Fruit fly (Drosophila melanogaster) whole organism, embryonic: Measurements from ENCODE around the gene Rab3-GEF.

Experiments used
- Bdp1 ChIP-seq: fragments of 200-800 bp; sonication (Bioruptor generic); optimal IDR thresholded peaks from 3 replicates; lab custom pipeline; 2016; ENCODE audit warnings: missing biosample characterization, missing genetic modification characterization
- CG10543 ChIP-seq: fragments of 200-800 bp; sonication (Bioruptor generic); optimal IDR thresholded peaks from 3 replicates; lab custom pipeline; 2017; ENCODE audit warnings: missing biosample characterization, mild to moderate bottlenecking, missing genetic modification characterization, moderate library complexity
- CG11398 ChIP-seq: fragments of 200-800 bp; sonication (Bioruptor generic); optimal IDR thresholded peaks from 2 replicates; lab custom pipeline; 2016; ENCODE audit warnings: missing biosample characterization, missing genetic modification characterization
- CG12071 ChIP-seq: fragments of 200-800 bp; sonication (Bioruptor generic); optimal IDR thresholded peaks from 3 replicates; lab custom pipeline; 2018; ENCODE audit warnings: missing biosample characterization, mild to moderate bottlenecking, missing genetic modification characterization
- CG12299 ChIP-seq: fragments of 200-800 bp; sonication (Bioruptor generic); optimal IDR thresholded peaks from 2 replicates; lab custom pipeline; 2018; ENCODE audit warnings: missing biosample characterization, mild to moderate bottlenecking, missing genetic modification characterization
- CG13894 ChIP-seq: fragments of 200-800 bp; sonication (Bioruptor generic); optimal IDR thresholded peaks from 3 replicates; lab custom pipeline; 2018; ENCODE audit warnings: missing biosample characterization, mild to moderate bottlenecking, missing genetic modification characterization, moderate library complexity
- CG15073 ChIP-seq: fragments of 200-800 bp; sonication (Bioruptor generic); optimal IDR thresholded peaks from 2 replicates; lab custom pipeline; 2016; ENCODE audit warnings: missing biosample characterization, missing genetic modification characterization
- CG15479 ChIP-seq: fragments of 200-800 bp; sonication (Bioruptor generic); optimal IDR thresholded peaks from 3 replicates; lab custom pipeline; 2019; ENCODE audit warnings: missing biosample characterization, mild to moderate bottlenecking, missing genetic modification characterization, moderate library complexity
- CG2199 ChIP-seq: fragments of 200-800 bp; sonication (Bioruptor generic); IDR thresholded peaks from 3 replicates; pipeline ENCODE4 v1.3.6; 2022; ENCODE audit warnings: missing biosample characterization, missing genetic modification characterization
- CG30431 ChIP-seq: fragments of 200-800 bp; sonication (Bioruptor generic); optimal IDR thresholded peaks from 2 replicates; lab custom pipeline; 2017; ENCODE audit warnings: missing biosample characterization, missing genetic modification characterization
- CG3163 ChIP-seq: fragments of 200-800 bp; sonication (Bioruptor generic); optimal IDR thresholded peaks from 3 replicates; lab custom pipeline; 2016; ENCODE audit warnings: missing biosample characterization, missing genetic modification characterization
- CG32532 ChIP-seq: fragments of 200-800 bp; sonication (Bioruptor generic); IDR thresholded peaks from 2 replicates; pipeline ENCODE4 v1.3.6; 2022; ENCODE audit warnings: missing biosample characterization, missing genetic modification characterization
- CG32767 ChIP-seq: fragments of 200-800 bp; sonication (Bioruptor generic); IDR thresholded peaks from 2 replicates; pipeline ENCODE4 v1.3.6; 2022; ENCODE audit warnings: missing biosample characterization, missing genetic modification characterization
- CG4282 ChIP-seq: fragments of 200-800 bp; sonication (Bioruptor generic); optimal IDR thresholded peaks from 2 replicates; lab custom pipeline; 2016; ENCODE audit warnings: missing biosample characterization, missing genetic modification characterization
- CG6791 ChIP-seq: fragments of 200-800 bp; sonication (Bioruptor generic); IDR thresholded peaks from 3 replicates; pipeline ENCODE4 v1.3.6; 2022; ENCODE audit warnings: missing biosample characterization, missing genetic modification characterization; ENCODE audit not compliant: partially characterized antibody
- CG7372 ChIP-seq: fragments of 200-800 bp; sonication (Bioruptor generic); IDR thresholded peaks from 2 replicates; pipeline ENCODE4 v1.3.6; 2022; ENCODE audit warnings: missing biosample characterization, missing genetic modification characterization
- CG8290 ChIP-seq, 3 experiments: fragments of 200-800 bp; sonication (Bioruptor generic); optimal IDR thresholded peaks; 2 replicates each; lab custom pipeline; 2016 to 2019; ENCODE audit warnings: missing biosample characterization in 3 of 3, missing genetic modification characterization in 3 of 3, mild to moderate bottlenecking in 2 of 3, moderate library complexity in 1 of 3
- CG8478 ChIP-seq: fragments of >200 bp; optimal IDR thresholded peaks from 2 replicates; lab custom pipeline; 2018
- CG8944 ChIP-seq: fragments of 200-800 bp; sonication (Bioruptor generic); optimal IDR thresholded peaks from 3 replicates; lab custom pipeline; 2016; ENCODE audit warnings: missing biosample characterization, missing genetic modification characterization
- CG9215 ChIP-seq: fragments of 200-800 bp; sonication (Bioruptor generic); IDR thresholded peaks from 2 replicates; pipeline ENCODE4 v1.3.6; 2022; ENCODE audit warnings: missing biosample characterization, missing genetic modification characterization
- D19B ChIP-seq: fragments of 200-800 bp; sonication (Bioruptor generic); optimal IDR thresholded peaks from 2 replicates; lab custom pipeline; 2017; ENCODE audit warnings: missing biosample characterization, mild to moderate bottlenecking, missing genetic modification characterization
- Dll ChIP-seq: fragments of 200-800 bp; sonication (Bioruptor generic); IDR thresholded peaks from 4 replicates; pipeline ENCODE4 v1.3.6; 2022; ENCODE audit warnings: missing biosample characterization, missing genetic modification characterization; ENCODE audit not compliant: partially characterized antibody
- Elba2 ChIP-seq: fragments of 200-800 bp; sonication (Bioruptor generic); optimal IDR thresholded peaks from 3 replicates; lab custom pipeline; 2016; ENCODE audit warnings: missing biosample characterization, missing genetic modification characterization
- Mad ChIP-seq: fragments of 200-800 bp; sonication (Bioruptor generic); optimal IDR thresholded peaks from 2 replicates; lab custom pipeline; 2016; ENCODE audit warnings: missing biosample characterization, missing genetic modification characterization
- Med ChIP-seq: fragments of 200-800 bp; sonication (Bioruptor generic); peaks from one replicate; lab custom pipeline; 2016; ENCODE audit warnings: missing biosample characterization, missing genetic modification characterization, mild to moderate bottlenecking, inconsistent platforms, moderate library complexity
- Mes4 ChIP-seq: fragments of 200-800 bp; sonication (Bioruptor generic); optimal IDR thresholded peaks from 2 replicates; lab custom pipeline; 2016; ENCODE audit warnings: missing biosample characterization, missing genetic modification characterization
- Myb ChIP-seq: fragments of 200-800 bp; sonication (Bioruptor generic); optimal IDR thresholded peaks from 2 replicates; lab custom pipeline; 2016; ENCODE audit warnings: missing biosample characterization, missing genetic modification characterization
- NFAT ChIP-seq: fragments of 200-800 bp; sonication (Bioruptor generic); IDR thresholded peaks from 2 replicates; pipeline ENCODE4 v1.3.6; 2022; ENCODE audit warnings: missing biosample characterization, missing genetic modification characterization
- Nf-YC ChIP-seq: fragments of 200-800 bp; optimal IDR thresholded peaks from 3 replicates; lab custom pipeline; 2019; ENCODE audit warnings: missing biosample characterization, mild to moderate bottlenecking, missing genetic modification characterization, moderate library complexity
- Pdp1 ChIP-seq, 2 experiments: fragments of 200-800 bp; sonication (Bioruptor generic); optimal IDR thresholded peaks; 3 replicates each; lab custom pipeline; 2016; ENCODE audit warnings: missing biosample characterization in 2 of 2, missing genetic modification characterization in 2 of 2, mild to moderate bottlenecking in 1 of 2, moderate library complexity in 1 of 2
- ato ChIP-seq: fragments of 200-800 bp; sonication (Bioruptor generic); IDR thresholded peaks from 2 replicates; pipeline ENCODE4 v1.3.6; 2022; ENCODE audit warnings: missing biosample characterization, missing genetic modification characterization; ENCODE audit not compliant: partially characterized antibody
- bcd ChIP-seq: fragments of 200-800 bp; sonication (Bioruptor generic); optimal IDR thresholded peaks from 2 replicates; lab custom pipeline; 2017; ENCODE audit warnings: missing biosample characterization, mild to moderate bottlenecking, missing genetic modification characterization
- br ChIP-seq: fragments of >200 bp; optimal IDR thresholded peaks from 2 replicates; lab custom pipeline; 2017
- bsh ChIP-seq, 2 experiments: fragments of 200-800 bp; sonication (Bioruptor generic); optimal IDR thresholded peaks; 2 replicates each; lab custom pipeline; 2017 to 2018; ENCODE audit warnings: mild to moderate bottlenecking in 2 of 2, missing biosample characterization in 2 of 2, missing genetic modification characterization in 2 of 2, moderate library complexity in 1 of 2
- chinmo ChIP-seq: fragments of 200-800 bp; sonication (Bioruptor generic); IDR thresholded peaks from 4 replicates; pipeline ENCODE4 v1.3.6; 2022; ENCODE audit warnings: missing biosample characterization, missing genetic modification characterization; ENCODE audit not compliant: partially characterized antibody
- ewg ChIP-seq: fragments of 200-800 bp; sonication (Bioruptor generic); optimal IDR thresholded peaks from 3 replicates; lab custom pipeline; 2017; ENCODE audit warnings: mild to moderate bottlenecking, missing biosample characterization, missing genetic modification reagents, missing genetic modification characterization
- eyg ChIP-seq: fragments of 200-800 bp; sonication (Bioruptor generic); optimal IDR thresholded peaks from 3 replicates; lab custom pipeline; 2016; ENCODE audit warnings: missing biosample characterization, missing genetic modification characterization
- gcm2 ChIP-seq: fragments of 200-800 bp; sonication (Bioruptor generic); optimal IDR thresholded peaks from 2 replicates; lab custom pipeline; 2016; ENCODE audit warnings: missing biosample characterization, missing genetic modification characterization
- her ChIP-seq: fragments of 200-800 bp; sonication (Bioruptor generic); optimal IDR thresholded peaks from 2 replicates; lab custom pipeline; 2016; ENCODE audit warnings: missing biosample characterization, missing genetic modification characterization
- ken ChIP-seq: fragments of 200-800 bp; sonication (Bioruptor generic); IDR thresholded peaks from 3 replicates; pipeline ENCODE4 v1.3.6; 2022; ENCODE audit warnings: missing biosample characterization, missing genetic modification characterization
- nom ChIP-seq: fragments of 200-800 bp; sonication (Bioruptor generic); optimal IDR thresholded peaks from 2 replicates; lab custom pipeline; 2017; ENCODE audit warnings: missing biosample characterization, missing genetic modification characterization, mild to moderate bottlenecking, moderate library complexity, missing genetic modification reagents
- pita ChIP-seq: fragments of 200-800 bp; sonication (Bioruptor generic); optimal IDR thresholded peaks from 2 replicates; lab custom pipeline; 2017; ENCODE audit warnings: missing biosample characterization, mild to moderate bottlenecking, missing genetic modification characterization
- sens ChIP-seq: fragments of 200-800 bp; sonication (Bioruptor generic); peaks from one replicate; lab custom pipeline; 2016; ENCODE audit warnings: missing biosample characterization, missing genetic modification characterization
- shn ChIP-seq: fragments of 200-800 bp; sonication (Bioruptor generic); optimal IDR thresholded peaks from 3 replicates; lab custom pipeline; 2016; ENCODE audit warnings: missing biosample characterization, missing genetic modification characterization
- so ChIP-seq: fragments of 200-800 bp; sonication (Bioruptor generic); IDR thresholded peaks from 3 replicates; pipeline ENCODE4 v1.3.6; 2022; ENCODE audit warnings: missing biosample characterization, missing genetic modification characterization
- ssp ChIP-seq: fragments of 200-800 bp; sonication (Bioruptor generic); IDR thresholded peaks from 2 replicates; pipeline ENCODE4 v1.3.6; 2022; ENCODE audit warnings: missing biosample characterization, missing genetic modification characterization
- sug ChIP-seq: fragments of 200-800 bp; optimal IDR thresholded peaks from 2 replicates; lab custom pipeline; 2019; ENCODE audit warnings: missing biosample characterization, mild to moderate bottlenecking, missing genetic modification characterization, moderate library complexity
- tll ChIP-seq, 2 experiments: fragments of 200-800 bp in 1 of 2; fragments of >200 bp in 1 of 2; sonication (Bioruptor generic) in 1 of 2; optimal IDR thresholded peaks; 2 replicates each; lab custom pipeline; 2017 to 2019; ENCODE audit warnings: missing biosample characterization in 2 of 2, missing genetic modification characterization in 2 of 2, mild to moderate bottlenecking in 1 of 2, moderate library complexity in 1 of 2
- wdn ChIP-seq: fragments of 200-800 bp; sonication (Bioruptor generic); IDR thresholded peaks from 2 replicates; pipeline ENCODE4 v1.3.6; 2022; ENCODE audit warnings: missing biosample characterization, missing genetic modification characterization
- wek ChIP-seq: fragments of 200-800 bp; sonication (Bioruptor generic); optimal IDR thresholded peaks from 3 replicates; lab custom pipeline; 2018; ENCODE audit warnings: missing biosample characterization, mild to moderate bottlenecking, missing genetic modification characterization, moderate library complexity

The Rab3-GEF gene

DNA sequence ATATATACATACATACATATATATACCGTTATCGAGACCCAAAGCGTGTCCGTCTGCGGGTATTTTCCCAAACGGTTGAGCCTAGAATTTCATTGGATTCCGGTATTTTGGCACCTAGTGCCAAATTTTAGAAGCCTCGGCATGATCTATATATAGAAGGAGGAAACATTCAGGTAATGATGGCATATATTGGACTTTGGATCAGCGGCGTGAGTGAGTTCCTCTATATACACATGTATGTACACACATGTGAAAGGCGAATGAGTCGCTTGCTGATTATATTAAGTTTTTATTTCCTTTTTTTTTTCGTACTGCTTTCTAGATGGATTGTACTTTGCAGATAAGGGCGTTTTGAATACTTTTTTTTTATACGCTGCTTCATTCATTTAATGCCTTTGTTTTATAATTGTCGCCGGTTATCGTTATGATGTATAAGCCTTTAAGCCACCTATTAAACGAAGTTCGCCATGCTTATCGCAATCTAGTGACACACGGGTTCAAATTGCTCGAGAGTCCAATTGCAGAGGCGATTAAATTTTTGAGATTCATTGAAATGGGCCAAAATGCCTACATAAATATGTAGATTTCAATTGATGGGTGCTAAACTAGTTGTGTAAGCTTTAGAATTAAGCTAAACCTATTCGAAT is 10.2 kb upstream of the Rab3-GEF start (continued):
- TF ChIP-seq Med (GFP tag; lab: Kevin White, UChicago) (no peak), wek (GFP tag; lab: Kevin White, UChicago) (no peak), CG9215 (no peak), tll (GFP tag; optimal IDR thresholded peaks at IDR 0.05; lab: Kevin White, UChicago) (no peak), sens (GFP tag; lab: Kevin White, UChicago) (peak; percentile 23), CG30431 (GFP tag; lab: Kevin White, UChicago) (no peak), CG7372 (GFP tag; lab: Robert Waterston, UW) (no peak), ewg (no peak), Mes4 (no peak), CG8290 (GFP tag; optimal IDR thresholded peaks at IDR 0.05; lab: Kevin White, UChicago) (no peak), CG8290 (tag; optimal IDR thresholded peaks at IDR 0.05; lab: Kevin White, UChicago) (no peak), so (GFP tag; lab: Robert Waterston, UW) (0 out of 3 replicates have a peak, but pooled peaks have one; percentile 21), CG4282 (GFP tag; lab: Kevin White, UChicago) (no peak), Nf-YC (no peak), wdn (GFP tag; lab: Robert Waterston, UW) (no peak), Pdp1 (GFP tag; optimal IDR thresholded peaks at IDR 0.05; lab: Kevin White, UChicago) (peak in 1 of 2 experiments; percentile 65), CG10543 (GFP tag; lab: Kevin White, UChicago) (peak; percentile 19), CG2199 (GFP tag; lab: Robert Waterston, UW) (no peak), D19B (GFP tag; lab: Kevin White, UChicago) (peak; percentile 8), CG15073 (GFP tag; lab: Kevin White, UChicago) (no peak), ato (GFP tag; lab: Robert Waterston, UW) (no peak), bcd (no peak), CG11398 (no peak), CG12071 (GFP tag; lab: Kevin White, UChicago) (no peak), CG6791 (GFP tag; lab: Robert Waterston, UW) (no peak), ken (GFP tag; lab: Robert Waterston, UW) (no peak), br (lab: Kevin White, UChicago) (no peak), pita (GFP tag; lab: Kevin White, UChicago) (no peak), CG3163 (GFP tag; lab: Kevin White, UChicago) (no peak), CG8944 (no peak), CG8478 (no peak), Bdp1 (no peak), her (GFP tag; lab: Kevin White, UChicago) (no peak), CG12299 (tag; lab: Kevin White, UChicago) (no peak), Elba2 (GFP tag; lab: Kevin White, UChicago) (no peak), eyg (GFP tag; lab: Kevin White, UChicago) (no peak), chinmo (0 out of 4 replicates have a peak, but pooled peaks have one; percentile 44), Mad (GFP tag; lab: Kevin White, UChicago) (no peak), shn (GFP tag; lab: Kevin White, UChicago) (no peak), ssp (GFP tag; lab: Robert Waterston, UW) (no peak), sug (peak; percentile 25), NFAT (GFP tag; lab: Robert Waterston, UW) (no peak)

DNA sequence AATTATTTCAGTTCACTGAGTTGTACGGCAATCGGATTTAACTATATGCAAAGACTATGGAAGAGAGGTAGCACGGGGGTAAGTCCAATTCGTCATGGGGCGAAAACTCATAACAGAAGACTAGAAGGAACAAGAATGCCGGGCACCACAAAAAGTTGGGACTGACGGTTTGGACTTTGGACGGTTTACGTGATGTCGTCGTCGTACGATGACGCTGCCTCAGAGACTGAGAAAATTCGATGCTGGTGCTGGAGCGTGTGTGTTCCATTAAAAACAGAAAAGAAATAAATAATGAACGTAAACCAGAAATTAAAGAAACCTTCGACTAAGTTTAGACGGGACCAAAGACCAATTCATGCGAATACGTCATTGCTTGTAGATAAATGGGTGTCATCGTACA is 9.5 kb upstream of the Rab3-GEF start:
- peak; percentile 93 for TF ChIP-seq nom (GFP tag; lab: Kevin White, UChicago)
- no peak for TF ChIP-seq Dll (GFP tag; lab: Robert Waterston, UW)
- TF ChIP-seq Myb (GFP tag; lab: Kevin White, UChicago): no peak
- TF ChIP-seq CG15479 (GFP tag; lab: Kevin White, UChicago): no peak
- no peak for TF ChIP-seq CG32767
- TF ChIP-seq gcm2: no peak
- peak; percentile 2 for TF ChIP-seq D19B (GFP tag; lab: Kevin White, UChicago)
- TF ChIP-seq CG32532 (GFP tag; lab: Robert Waterston, UW): no peak; the same call in 1 of the 2 replicates
- peak; percentile 28 for TF ChIP-seq CG13894 (tag; lab: Kevin White, UChicago)
- TF ChIP-seq bsh (GFP tag; optimal IDR thresholded peaks at IDR 0.05; lab: Kevin White, UChicago): peak in 1 of 2 experiments; percentile 17
